Worm (Caenorhabditis elegans) whole organism, young adult: Measurements from ENCODE around the gene tmem-17.

Experiments used
- C06A6.2 ChIP-seq: fragments of 200-800 bp; sonication (Bioruptor generic); conservative IDR thresholded peaks from 2 replicates; pipeline ENCODE4 v1.3.6; 2022; ENCODE audit warnings: missing genetic modification characterization, missing compliant biosample characterization
- F22D6.2 ChIP-seq: sonication (generic microtip); optimal IDR thresholded peaks from 2 replicates; lab custom pipeline; 2016; ENCODE audit warnings: mild to moderate bottlenecking, missing genetic modification characterization, missing compliant biosample characterization
- F37B4.10 ChIP-seq: fragments of 200-800 bp; sonication (Bioruptor generic); IDR thresholded peaks from 2 replicates; pipeline ENCODE4 v1.3.6; 2022; ENCODE audit warnings: missing genetic modification characterization, missing compliant biosample characterization
- F39B2.1 ChIP-seq: fragments of 200-800 bp; sonication (Bioruptor generic); IDR thresholded peaks from 2 replicates; pipeline ENCODE4 v1.3.6; 2022; ENCODE audit warnings: missing genetic modification reagents, missing genetic modification characterization, missing compliant biosample characterization
- F57C9.4 ChIP-seq: sonication (generic microtip); optimal IDR thresholded peaks from 2 replicates; lab custom pipeline; 2017; ENCODE audit warnings: mild to moderate bottlenecking, missing genetic modification characterization, missing compliant biosample characterization
- T07F8.4 ChIP-seq: sonication (generic microtip); optimal IDR thresholded peaks from 2 replicates; lab custom pipeline; 2016; ENCODE audit warnings: mild to moderate bottlenecking, missing genetic modification characterization, moderate library complexity, missing compliant biosample characterization
- Y56A3A.18 ChIP-seq: fragments of 200-800 bp; sonication (Bioruptor generic); IDR thresholded peaks from 2 replicates; pipeline ENCODE4 v1.3.6; 2022; ENCODE audit warnings: missing genetic modification reagents, missing genetic modification characterization, missing compliant biosample characterization
- Y79H2A.3 ChIP-seq: fragments of 200-800 bp; sonication (Bioruptor generic); conservative IDR thresholded peaks from 2 replicates; pipeline ENCODE4 v1.3.6; 2022; ENCODE audit warnings: missing genetic modification reagents, missing genetic modification characterization, missing compliant biosample characterization
- ZK185.1 ChIP-seq: sonication (generic microtip); optimal IDR thresholded peaks from 2 replicates; lab custom pipeline; 2016; ENCODE audit warnings: mild to moderate bottlenecking, missing genetic modification characterization, missing compliant biosample characterization; ENCODE audit not compliant: poor library complexity, severe bottlenecking
- aptf-2 ChIP-seq: fragments of 200-800 bp; sonication (Bioruptor generic); conservative IDR thresholded peaks from 2 replicates; pipeline ENCODE4 v1.3.6; 2022; ENCODE audit warnings: missing genetic modification reagents, missing genetic modification characterization, missing compliant biosample characterization
- atf-7 ChIP-seq: sonication (generic microtip); optimal IDR thresholded peaks from 2 replicates; lab custom pipeline; 2017; ENCODE audit warnings: mild to moderate bottlenecking, missing genetic modification characterization, missing compliant biosample characterization
- athp-1 ChIP-seq: sonication (generic microtip); optimal IDR thresholded peaks from 2 replicates; lab custom pipeline; 2017; ENCODE audit warnings: mild to moderate bottlenecking, missing genetic modification characterization, missing compliant biosample characterization
- cebp-1 ChIP-seq, 2 experiments: fragments of 200-800 bp in 1 of 2; sonication (Bioruptor generic) in 1 of 2; sonication (generic microtip) in 1 of 2; IDR thresholded peaks in 1 of 2; optimal IDR thresholded peaks in 1 of 2; 2 replicates each; pipeline versions ENCODE4 v1.3.6 to Lab custom; 2017 to 2022; ENCODE audit warnings: missing compliant biosample characterization in 2 of 2, missing genetic modification characterization in 2 of 2, mild to moderate bottlenecking in 1 of 2, missing genetic modification reagents in 1 of 2, moderate library complexity in 1 of 2
- ceh-58 ChIP-seq: fragments of 200-800 bp; sonication (Bioruptor generic); IDR thresholded peaks from 2 replicates; pipeline ENCODE4 v1.3.6; 2022; ENCODE audit warnings: missing genetic modification characterization, missing compliant biosample characterization
- hlh-12 ChIP-seq: sonication (generic microtip); optimal IDR thresholded peaks from 2 replicates; lab custom pipeline; 2016; ENCODE audit warnings: missing genetic modification characterization, missing compliant biosample characterization
- lin-26 ChIP-seq: fragments of 200-800 bp; sonication (Bioruptor generic); IDR thresholded peaks from 2 replicates; pipeline ENCODE4 v1.3.6; 2022; ENCODE audit warnings: missing genetic modification reagents, missing genetic modification characterization, missing compliant biosample characterization
- lin-35 ChIP-seq, 3 experiments: fragments of 150-350 bp in 2 of 3; sonication (generic microtip) in 1 of 3; optimal IDR thresholded peaks; 2 replicates each; lab custom pipeline; 2014 to 2018; ENCODE audit warnings: missing biosample characterization in 3 of 3, missing genetic modification characterization in 3 of 3, missing genetic modification reagents in 3 of 3
- lsl-1 ChIP-seq: fragments of 200-800 bp; sonication (Bioruptor generic); optimal IDR thresholded peaks from 2 replicates; lab custom pipeline; 2018; ENCODE audit warnings: mild to moderate bottlenecking, missing genetic modification characterization, moderate library complexity, missing compliant biosample characterization
- lsy-27 ChIP-seq: sonication (generic microtip); optimal IDR thresholded peaks from 2 replicates; lab custom pipeline; 2017; ENCODE audit warnings: missing genetic modification characterization, mild to moderate bottlenecking, missing compliant biosample characterization, antibody characterized with exemption, missing genotype, borderline replicate concordance; ENCODE audit not compliant: insufficient read depth
- nhr-120 ChIP-seq: fragments of 200-800 bp; sonication (Bioruptor generic); IDR thresholded peaks from 2 replicates; pipeline ENCODE4 v1.3.6; 2022; ENCODE audit warnings: missing genetic modification characterization, missing compliant biosample characterization
- nhr-80 ChIP-seq: sonication (generic microtip); optimal IDR thresholded peaks from 2 replicates; lab custom pipeline; 2016; ENCODE audit warnings: missing genetic modification characterization, missing compliant biosample characterization
- rcor-1 ChIP-seq: fragments of 200-800 bp; sonication (Bioruptor generic); IDR thresholded peaks from 2 replicates; pipeline ENCODE4 v1.3.6; 2022; ENCODE audit warnings: missing genetic modification reagents, missing genetic modification characterization, missing compliant biosample characterization
- repo-1 ChIP-seq: sonication (generic microtip); optimal IDR thresholded peaks from 2 replicates; lab custom pipeline; 2017; ENCODE audit warnings: mild to moderate bottlenecking, missing genetic modification characterization, missing compliant biosample characterization
- sea-2 ChIP-seq: fragments of 200-800 bp; sonication (Bioruptor generic); IDR thresholded peaks from 2 replicates; pipeline ENCODE4 v1.3.6; 2022; ENCODE audit warnings: missing genetic modification characterization, missing compliant biosample characterization
- snpc-1.1 ChIP-seq: sonication (generic microtip); optimal IDR thresholded peaks from 2 replicates; lab custom pipeline; 2017; ENCODE audit warnings: missing genetic modification characterization, mild to moderate bottlenecking, missing compliant biosample characterization, antibody characterized with exemption, moderate library complexity, missing genotype, missing genetic modification reagents; ENCODE audit not compliant: insufficient read depth
- somi-1 ChIP-seq: fragments of 200-800 bp; sonication (Bioruptor generic); optimal IDR thresholded peaks from 2 replicates; lab custom pipeline; 2018; ENCODE audit warnings: mild to moderate bottlenecking, missing genetic modification characterization, missing compliant biosample characterization
- unc-130 ChIP-seq: sonication (generic microtip); optimal IDR thresholded peaks from 2 replicates; lab custom pipeline; 2016; ENCODE audit warnings: missing genetic modification reagents, missing genetic modification characterization, missing compliant biosample characterization
- xnd-1 ChIP-seq: sonication (generic microtip); optimal IDR thresholded peaks from 2 replicates; lab custom pipeline; 2016; ENCODE audit warnings: missing genotype, missing genetic modification reagents, missing genetic modification characterization, missing compliant biosample characterization
- zim-3 ChIP-seq: sonication (generic microtip); optimal IDR thresholded peaks from 2 replicates; lab custom pipeline; 2017; ENCODE audit warnings: mild to moderate bottlenecking, missing genetic modification characterization, moderate library complexity, missing compliant biosample characterization
- ztf-18 ChIP-seq: sonication (generic microtip); optimal IDR thresholded peaks from 2 replicates; lab custom pipeline; 2016; ENCODE audit warnings: missing genotype, mild to moderate bottlenecking, missing genetic modification characterization, missing compliant biosample characterization
- ztf-25 ChIP-seq: fragments of 200-800 bp; sonication (Bioruptor generic); IDR thresholded peaks from 2 replicates; pipeline ENCODE4 v1.3.6; 2022; ENCODE audit warnings: missing genetic modification reagents, missing genetic modification characterization, missing compliant biosample characterization
- ztf-26 ChIP-seq: sonication (generic microtip); optimal IDR thresholded peaks from 2 replicates; lab custom pipeline; 2017; ENCODE audit warnings: missing genetic modification characterization, missing compliant biosample characterization

Gene tmem-17

DNA sequence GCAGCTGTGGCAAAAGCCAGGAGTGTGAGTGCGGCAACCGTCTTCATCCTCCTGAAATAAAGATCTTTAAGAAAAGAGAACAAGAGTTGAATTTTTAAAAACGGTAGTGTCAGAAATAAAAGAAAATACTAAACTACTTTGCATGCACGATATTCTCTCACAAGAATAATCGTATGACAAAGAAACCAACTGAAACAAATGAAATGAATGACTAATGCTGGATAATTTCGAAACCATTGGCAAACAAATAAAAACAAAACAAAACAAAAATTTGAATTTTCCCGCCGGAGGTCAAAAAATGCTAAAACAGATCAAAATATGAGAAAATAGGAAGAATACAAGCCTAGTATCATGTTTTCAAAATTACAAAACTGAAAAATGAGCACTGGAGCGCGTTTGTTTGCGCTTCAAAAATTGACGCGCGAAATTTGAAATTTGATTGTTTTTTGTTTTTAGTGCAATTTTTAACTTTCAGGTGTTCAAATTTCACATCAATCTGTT is 33.9 kb downstream of the tmem-17 start, which contains the start of gene cpg-2 (continued):
- no peak for TF ChIP-seq ceh-58
- TF ChIP-seq aptf-2 (GFP tag; lab: Robert Waterston, UW), result no peak
- peak; percentile 20 for TF ChIP-seq athp-1 (tag; lab: Kevin White, UChicago)

DNA sequence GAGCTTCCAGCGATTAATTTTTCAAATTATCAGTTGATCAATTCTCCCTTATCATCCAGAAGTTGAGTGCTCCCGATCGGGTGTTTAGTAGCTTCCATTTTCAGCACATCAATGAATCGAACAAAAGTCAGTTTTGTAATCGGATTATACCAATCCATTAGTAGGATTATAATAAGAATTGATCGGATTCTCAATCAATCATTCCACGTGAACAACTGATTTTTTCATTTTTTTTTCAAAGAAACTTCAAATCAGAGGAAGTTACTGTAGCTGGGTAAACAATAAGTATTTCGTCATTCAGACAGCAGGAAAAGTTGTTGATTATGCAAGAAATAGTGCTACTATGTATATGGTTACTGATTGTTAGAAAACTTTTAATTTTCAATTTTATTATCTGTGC is 36.8 kb downstream of the tmem-17 start:
- no peak for TF ChIP-seq lin-26 (GFP tag; lab: Robert Waterston, UW)
- peak; percentile 67 for TF ChIP-seq nhr-80
- TF ChIP-seq T07F8.4 (tag; lab: Kevin White, UChicago), result no peak
- no peak for TF ChIP-seq cebp-1 (GFP tag; IDR thresholded peaks at IDR 0.05; lab: Robert Waterston, UW)
- peak; percentile 52 for TF ChIP-seq cebp-1 (tag; optimal IDR thresholded peaks at IDR 0.05; lab: Kevin White, UChicago)

DNA sequence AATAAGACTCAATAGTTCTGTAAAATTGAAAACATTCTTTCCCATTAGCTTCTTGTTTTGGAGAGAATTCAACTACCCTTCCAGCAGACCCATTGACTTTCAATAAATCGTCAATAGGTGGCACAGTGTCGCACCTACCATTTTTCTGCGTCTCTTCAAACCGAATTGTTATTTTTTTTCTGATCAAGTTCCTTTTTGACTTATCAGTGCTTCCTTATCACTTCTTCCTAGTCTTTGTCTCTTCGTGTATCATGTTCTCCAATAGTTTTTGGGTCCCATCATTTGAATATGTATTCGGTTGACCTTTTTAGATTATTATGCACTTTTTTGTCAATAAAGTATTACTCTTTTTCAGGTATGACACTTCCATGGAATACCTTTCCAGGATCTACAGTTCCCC is 37.9 kb downstream of the tmem-17 start, which contains the start of gene odd-1:
Gene odd-1, plus strand, starts transcription at position 349 of the 400 bp plus-strand sequence.
- no peak for TF ChIP-seq C06A6.2 (GFP tag; lab: Robert Waterston, UW)
- peak; percentile 39 for TF ChIP-seq nhr-80
- TF ChIP-seq, all 124 proteins: peak for 1

DNA sequence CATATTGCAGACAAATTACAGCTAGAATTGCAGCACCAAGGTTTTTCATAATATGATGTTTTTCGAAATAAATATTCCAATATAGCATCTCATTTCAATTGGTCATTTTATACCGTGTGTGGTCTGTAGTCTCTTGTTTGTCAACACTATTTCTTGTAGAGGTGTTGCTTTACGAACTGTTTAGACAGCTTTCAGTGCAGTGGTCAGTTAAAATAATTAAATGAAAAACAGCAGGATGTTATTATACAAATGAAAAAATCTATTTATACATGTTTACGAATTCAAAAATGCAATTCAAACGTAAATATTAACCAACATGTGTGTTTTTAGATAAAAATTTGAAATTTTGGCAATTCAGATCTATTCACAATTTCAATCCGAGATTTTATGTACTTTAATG is 41.7 kb downstream of the tmem-17 start, which contains the start of gene B0280.7:
Gene B0280.7, minus strand, starts transcription at position 101 of the 400 bp plus-strand sequence.
- TF ChIP-seq lin-26 (GFP tag; lab: Robert Waterston, UW), result 0 out of 2 replicates have a peak, but pooled peaks have one; percentile 18
- no peak for TF ChIP-seq Y79H2A.3 (GFP tag; lab: Robert Waterston, UW)
- no peak for TF ChIP-seq lin-35 (GFP tag; optimal IDR thresholded peaks at IDR 0.05; lab: Kevin White, UChicago)
- no peak for TF ChIP-seq F39B2.1 (GFP tag; lab: Robert Waterston, UW)
- no peak for TF ChIP-seq hlh-12 (tag; lab: Kevin White, UChicago)
- no peak for TF ChIP-seq F37B4.10 (GFP tag; lab: Robert Waterston, UW)
- TF ChIP-seq rcor-1 (GFP tag; lab: Robert Waterston, UW), result no peak
- TF ChIP-seq somi-1 (GFP tag; lab: Kevin White, UChicago), result no peak
- TF ChIP-seq ZK185.1 (tag; lab: Kevin White, UChicago), result no peak

DNA sequence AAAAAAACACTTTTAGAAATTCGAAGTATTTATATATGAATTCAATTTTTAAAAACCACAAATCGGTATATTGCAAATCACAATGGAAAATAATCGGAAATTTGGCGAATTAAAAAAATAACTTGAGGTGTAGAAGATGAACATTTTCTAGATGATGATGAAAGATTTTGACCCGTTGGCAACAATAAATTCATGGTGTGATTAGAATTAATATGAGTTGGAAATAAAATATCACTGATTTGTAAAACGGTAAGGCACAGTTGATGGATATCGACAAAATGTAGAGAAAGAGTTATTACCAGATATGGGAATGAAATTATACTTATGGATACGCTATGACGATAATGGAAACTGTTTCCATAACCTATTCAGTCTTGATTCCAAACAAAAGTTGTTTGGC is 42.2 kb downstream of the tmem-17 start:
- TF ChIP-seq hlh-12 (tag; lab: Kevin White, UChicago) (no peak), F39B2.1 (GFP tag; lab: Robert Waterston, UW) (no peak), ztf-26 (no peak), sea-2 (GFP tag; lab: Robert Waterston, UW) (no peak), ztf-18 (tag; lab: Kevin White, UChicago) (no peak), lsy-27 (tag; lab: Kevin White, UChicago) (no peak), snpc-1.1 (tag; lab: Kevin White, UChicago) (no peak), atf-7 (tag; lab: Kevin White, UChicago) (no peak), Y56A3A.18 (no peak), F22D6.2 (tag; lab: Kevin White, UChicago) (no peak), unc-130 (GFP tag; lab: Kevin White, UChicago) (no peak), zim-3 (tag; lab: Kevin White, UChicago) (no peak), lsl-1 (GFP tag; lab: Kevin White, UChicago) (no peak), repo-1 (tag; lab: Kevin White, UChicago) (no peak), nhr-120 (GFP tag; lab: Robert Waterston, UW) (no peak), ztf-25 (GFP tag; lab: Robert Waterston, UW) (no peak), xnd-1 (tag; lab: Kevin White, UChicago) (no peak), F57C9.4 (no peak)
